Worm (Caenorhabditis elegans): ENCODE measurements around the gene T08B6.4.

DNA sequence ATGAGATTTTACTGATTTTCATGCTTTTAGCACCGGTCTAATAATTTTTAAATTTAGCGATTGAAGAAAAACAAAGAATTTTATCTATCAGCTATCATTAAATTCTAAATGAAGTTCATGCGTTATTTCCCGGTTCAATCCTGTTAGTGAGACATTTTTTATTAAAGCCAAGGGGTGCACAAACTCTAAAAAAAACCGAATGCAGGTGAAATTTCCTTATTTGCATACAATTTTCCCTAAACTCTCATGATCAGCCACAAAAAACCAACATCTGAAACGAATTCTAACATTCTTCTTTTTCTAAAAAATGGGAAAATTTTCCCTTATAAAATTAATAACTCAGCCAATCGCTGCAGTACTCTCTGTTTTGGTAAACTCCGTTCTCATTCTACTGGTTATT lies 7.6 kb downstream of the T08B6.4 start, which contains the start of gene str-156:
- TF ChIP-seq ztf-29 (GFP tag; IDR thresholded peaks at IDR 0.05) (no peak), ref-1 (GFP tag; conservative IDR thresholded peaks at IDR 0.05) (no peak), med-1 (GFP tag; optimal IDR thresholded peaks at IDR 0.05; ENCODE audit: insufficient read depth) (no peak), tab-1 (GFP tag; IDR thresholded peaks at IDR 0.05) (no peak), klf-2 (GFP tag; conservative IDR thresholded peaks at IDR 0.05) (no peak)
